Fruit fly (Drosophila melanogaster): ENCODE measurements around the gene CG13473.

The CG13473 gene

dm6 chr3L:14759984-14760626, 31.5 kb downstream of the CG13473 start (continued):
- TF ChIP-seq Adf1 (GFP tag; IDR thresholded peaks at IDR 0.05) (peak; percentile 55; the same call in 1 of the 2 replicates), gt (GFP tag; IDR thresholded peaks at IDR 0.05) (no peak), kay (GFP tag; optimal IDR thresholded peaks at IDR 0.05) (peak; percentile 59), jigr1 (GFP tag; IDR thresholded peaks at IDR 0.05) (no peak), zen2 (GFP tag; IDR thresholded peaks at IDR 0.05; ENCODE audit: partially characterized antibody) (no peak), HLHmδ (GFP tag; optimal IDR thresholded peaks at IDR 0.05) (no peak), grau (tag; optimal IDR thresholded peaks at IDR 0.05) (peak; percentile 67), CG7372 (GFP tag; IDR thresholded peaks at IDR 0.05) (no peak), luna (GFP tag; optimal IDR thresholded peaks at IDR 0.05) (peak; percentile 0), CG17612 (GFP tag; IDR thresholded peaks at IDR 0.05) (no peak), ranshi (GFP tag; IDR thresholded peaks at IDR 0.05) (0 out of 2 replicates have a peak, but pooled peaks have one; percentile 41), Taf1 (GFP tag; IDR thresholded peaks at IDR 0.05) (no peak), nerfin-1 (tag; optimal IDR thresholded peaks at IDR 0.05) (peak; percentile 22), corto (GFP tag; optimal IDR thresholded peaks at IDR 0.05) (no peak), psq (GFP tag; optimal IDR thresholded peaks at IDR 0.05) (no peak), ATbp (GFP tag; optimal IDR thresholded peaks at IDR 0.05) (peak; percentile 66), bab2 (GFP tag; optimal IDR thresholded peaks at IDR 0.05) (peak; percentile 69), CG43689 (GFP tag; IDR thresholded peaks at IDR 0.05) (peak; percentile 61), Elba2 (GFP tag; optimal IDR thresholded peaks at IDR 0.05) (no peak), dati (GFP tag; IDR thresholded peaks at IDR 0.05) (no peak), trem (tag; optimal IDR thresholded peaks at IDR 0.05) (peak; percentile 7), CG9817 (tag; optimal IDR thresholded peaks at IDR 0.05) (peak; percentile 32), CG10274 (GFP tag; optimal IDR thresholded peaks at IDR 0.05) (peak; percentile 31), CG17568 (GFP tag; optimal IDR thresholded peaks at IDR 0.05) (peak; percentile 52), Hr39 (optimal IDR thresholded peaks at IDR 0.05) (no peak), CG8478 (optimal IDR thresholded peaks at IDR 0.05) (no peak), lmd (GFP tag; IDR thresholded peaks at IDR 0.05) (peak; percentile 64; the same call in 1 of the 2 replicates), CG10267 (tag; optimal IDR thresholded peaks at IDR 0.05) (peak; percentile 50), Dref (GFP tag; IDR thresholded peaks at IDR 0.05) (no peak), cato (GFP tag; optimal IDR thresholded peaks at IDR 0.05; ENCODE audit: borderline replicate concordance) (no peak), CG6683 (GFP tag; optimal IDR thresholded peaks at IDR 0.05) (peak; percentile 42), CG1792 (GFP tag; optimal IDR thresholded peaks at IDR 0.05) (peak; percentile 51), CG18764 (GFP tag; optimal IDR thresholded peaks at IDR 0.05) (peak; percentile 45), tx (GFP tag; optimal IDR thresholded peaks at IDR 0.05) (peak; percentile 23), CG9932 (GFP tag; IDR thresholded peaks at IDR 0.05) (peak; percentile 66), bbx (GFP tag; IDR thresholded peaks at IDR 0.05; ENCODE audit: partially characterized antibody) (peak; percentile 32; the same call in 1 of the 2 replicates), sd (tag; optimal IDR thresholded peaks at IDR 0.05) (no peak), CG33557 (GFP tag; optimal IDR thresholded peaks at IDR 0.05) (no peak), Tbp (GFP tag; optimal IDR thresholded peaks at IDR 0.05) (no peak), gce (GFP tag; IDR thresholded peaks at IDR 0.05) (peak; percentile 39; the same call in 1 of the 3 replicates), CG18619 (GFP tag; optimal IDR thresholded peaks at IDR 0.05) (peak; percentile 54), tgo (GFP tag; IDR thresholded peaks at IDR 0.05) (peak; percentile 54; the same call in 2 of the 3 replicates), Chrac-16 (GFP tag; optimal IDR thresholded peaks at IDR 0.05) (peak; percentile 65), CG2120 (GFP tag; optimal IDR thresholded peaks at IDR 0.05) (peak; percentile 83), CG13296 (GFP tag; optimal IDR thresholded peaks at IDR 0.05) (no peak), CG3163 (GFP tag; optimal IDR thresholded peaks at IDR 0.05) (peak; percentile 71), scrt (GFP tag; optimal IDR thresholded peaks at IDR 0.05) (no peak), CG8281 (tag; optimal IDR thresholded peaks at IDR 0.05) (peak; percentile 23), sna (GFP tag; IDR thresholded peaks at IDR 0.05; ENCODE audit: partially characterized antibody) (peak; percentile 51), CG7987 (GFP tag; optimal IDR thresholded peaks at IDR 0.05) (no peak), bigmax (GFP tag; optimal IDR thresholded peaks at IDR 0.05) (peak; percentile 39)
